Worm (Caenorhabditis elegans): ENCODE measurements around the gene nhr-61.

The nhr-61 gene

ce11 chrII:14820460-14820859, 2.1 kb upstream of the nhr-61 start:
- TF ChIP-seq him-1 (tag; optimal IDR thresholded peaks at IDR 0.05) = no peak
- TF ChIP-seq W03F9.2 (tag; optimal IDR thresholded peaks at IDR 0.05) = no peak
- no peak for TF ChIP-seq dao-5 (tag; optimal IDR thresholded peaks at IDR 0.05)

- no peak for TF ChIP-seq dao-5 (tag; optimal IDR thresholded peaks at IDR 0.05)
- no peak for TF ChIP-seq W03F9.2 (tag; optimal IDR thresholded peaks at IDR 0.05)
- TF ChIP-seq him-1 (tag; optimal IDR thresholded peaks at IDR 0.05) = no peak
Measured at ce11 chrII:14819258-14819985, 1.1 kb upstream of the nhr-61 start.

- TF ChIP-seq W03F9.2 (tag; optimal IDR thresholded peaks at IDR 0.05) (no peak), him-1 (tag; optimal IDR thresholded peaks at IDR 0.05) (no peak), dao-5 (tag; optimal IDR thresholded peaks at IDR 0.05) (no peak)
Measured at ce11 chrII:14816086-14816485, 2.3 kb downstream of the nhr-61 start.

DNA sequence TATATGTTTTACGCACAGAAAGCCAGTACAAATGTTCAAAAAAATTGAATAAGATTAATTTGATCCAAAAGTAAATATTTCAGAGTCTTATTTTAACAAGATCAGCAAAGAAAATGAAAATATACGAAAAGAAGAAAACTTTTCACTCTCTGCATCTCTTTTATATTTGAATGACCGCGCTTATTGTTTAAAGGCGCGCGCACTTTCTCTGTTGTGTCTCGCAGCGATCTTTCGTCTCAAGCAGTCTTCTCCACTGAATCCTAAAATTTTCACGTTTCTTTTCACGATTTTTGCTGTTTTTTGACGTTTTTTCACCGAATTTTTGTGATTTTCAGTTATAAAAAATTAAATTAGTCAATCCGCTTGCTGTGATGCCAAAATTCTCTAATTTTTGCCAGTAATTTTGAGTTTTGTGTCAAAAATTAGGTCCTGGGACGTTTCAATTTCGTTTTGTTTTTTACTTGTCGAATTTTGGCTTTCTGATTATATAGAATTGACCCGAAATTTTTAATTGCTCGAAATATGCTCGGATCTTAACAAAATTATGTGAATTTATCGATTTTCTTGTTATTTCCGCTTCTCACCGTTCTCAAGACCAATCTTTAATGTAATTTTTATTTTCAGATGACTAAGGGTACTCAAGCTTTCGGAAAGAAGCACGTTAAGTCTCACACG, 3.3 kb downstream of the nhr-61 start, which contains the start of gene W01D2.1:
Gene W01D2.1 (plus strand): TSS at position 625 of the 675 bp plus-strand sequence.
- TF ChIP-seq W03F9.2 (tag; optimal IDR thresholded peaks at IDR 0.05) (peak; percentile 24), him-1 (tag; optimal IDR thresholded peaks at IDR 0.05) (no peak), dao-5 (tag; optimal IDR thresholded peaks at IDR 0.05) (no peak)

DNA sequence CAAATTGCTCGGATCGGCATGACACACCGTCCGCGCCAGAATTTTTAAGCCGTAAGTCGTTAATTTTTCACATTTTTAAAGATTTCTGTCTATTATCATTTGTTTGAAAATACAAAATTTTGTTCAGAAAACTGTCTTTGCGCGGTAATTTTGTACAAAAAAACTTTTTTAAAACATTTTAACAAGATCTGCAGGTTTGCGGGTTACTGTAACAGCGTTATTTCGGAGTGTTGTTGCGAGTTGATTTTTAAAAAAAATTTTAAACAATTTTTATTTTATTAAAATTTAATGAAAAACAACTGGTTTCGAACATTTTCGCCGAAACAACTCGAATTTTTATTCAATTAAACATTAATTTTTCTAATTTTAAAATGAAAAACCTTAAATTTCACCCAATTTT, 5.2 kb downstream of the nhr-61 start:
- TF ChIP-seq him-1 (tag; optimal IDR thresholded peaks at IDR 0.05) (no peak), W03F9.2 (tag; optimal IDR thresholded peaks at IDR 0.05) (no peak), dao-5 (tag; optimal IDR thresholded peaks at IDR 0.05) (no peak)

DNA sequence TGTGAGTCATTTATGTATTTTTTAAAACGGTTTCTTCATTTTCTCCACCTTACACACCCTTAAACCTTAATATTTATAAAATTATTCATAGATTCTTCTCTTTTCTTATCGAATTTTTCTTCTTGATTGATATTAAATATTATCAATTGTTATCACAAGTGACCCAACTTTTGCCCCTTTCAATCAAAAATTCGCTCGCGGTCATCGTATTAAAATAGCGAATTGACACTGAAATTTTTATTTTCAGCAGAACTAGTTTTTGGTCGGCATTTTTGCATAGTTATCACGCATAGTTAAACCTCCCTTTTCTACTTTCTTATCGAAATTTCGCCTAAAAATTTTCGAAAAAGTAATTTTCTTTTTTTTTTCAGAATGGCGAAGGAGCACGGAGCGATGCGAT, 5.7 kb downstream of the nhr-61 start:
- TF ChIP-seq W03F9.2 (tag; optimal IDR thresholded peaks at IDR 0.05) (no peak), dao-5 (tag; optimal IDR thresholded peaks at IDR 0.05) (no peak), him-1 (tag; optimal IDR thresholded peaks at IDR 0.05) (no peak)

- no peak for TF ChIP-seq W03F9.2 (tag; optimal IDR thresholded peaks at IDR 0.05)
- TF ChIP-seq dao-5 (tag; optimal IDR thresholded peaks at IDR 0.05) = no peak
- TF ChIP-seq him-1 (tag; optimal IDR thresholded peaks at IDR 0.05) = no peak
Measured at ce11 chrII:14812231-14812630, 6.1 kb downstream of the nhr-61 start, which contains the start of gene osta-3. Gene osta-3 (plus strand): TSS chrII:14812531.

- TF ChIP-seq him-1 (tag; optimal IDR thresholded peaks at IDR 0.05) (no peak), W03F9.2 (tag; optimal IDR thresholded peaks at IDR 0.05) (no peak), dao-5 (tag; optimal IDR thresholded peaks at IDR 0.05) (no peak)
Measured at ce11 chrII:14811472-14811871, 6.9 kb downstream of the nhr-61 start.

DNA sequence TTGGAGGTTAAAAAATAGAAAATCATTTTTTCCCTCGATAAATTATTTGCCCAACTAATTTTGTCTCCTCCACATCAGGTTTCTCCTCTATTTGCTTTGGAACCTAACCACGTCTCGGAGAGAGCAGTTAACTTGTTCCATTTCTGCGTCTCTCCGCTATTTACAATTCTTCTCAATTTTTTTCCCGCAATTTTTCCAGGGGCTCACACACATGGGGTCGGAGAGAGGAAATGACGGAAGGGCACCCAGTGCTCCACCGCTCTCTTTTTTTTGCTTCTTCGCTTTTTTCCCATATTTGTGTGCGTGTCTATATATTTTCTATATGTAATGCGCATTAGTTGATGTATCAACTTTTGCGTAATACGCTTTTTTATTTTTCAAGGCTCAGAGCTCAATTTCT, 7.7 kb downstream of the nhr-61 start:
- no peak for TF ChIP-seq him-1 (tag; optimal IDR thresholded peaks at IDR 0.05)

DNA sequence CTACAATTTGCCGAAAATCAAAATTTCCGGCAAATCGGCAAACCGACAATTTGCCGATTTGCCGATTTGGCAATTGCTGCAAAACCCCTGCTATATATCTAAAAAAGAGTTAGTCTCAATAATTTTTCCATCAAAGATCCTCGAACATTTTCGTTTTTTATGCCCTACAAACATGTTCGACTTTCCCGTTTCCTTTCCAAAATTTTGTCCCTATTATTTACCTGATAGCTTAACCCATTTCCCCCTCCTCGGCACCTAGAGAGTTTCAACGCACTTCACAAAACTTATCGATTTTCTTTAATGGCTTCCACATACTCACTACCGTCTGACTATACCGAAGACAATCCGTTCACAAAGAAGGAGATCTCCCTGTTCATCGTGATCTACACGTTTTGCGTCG, 9.7 kb downstream of the nhr-61 start, which contains the start of gene W01D2.6:
Gene W01D2.6 (plus strand): TSS at position 301 of the 400 bp plus-strand sequence.
- no peak for TF ChIP-seq W03F9.2 (tag; optimal IDR thresholded peaks at IDR 0.05)
- no peak for TF ChIP-seq dao-5 (tag; optimal IDR thresholded peaks at IDR 0.05)
- no peak for TF ChIP-seq him-1 (tag; optimal IDR thresholded peaks at IDR 0.05)

DNA sequence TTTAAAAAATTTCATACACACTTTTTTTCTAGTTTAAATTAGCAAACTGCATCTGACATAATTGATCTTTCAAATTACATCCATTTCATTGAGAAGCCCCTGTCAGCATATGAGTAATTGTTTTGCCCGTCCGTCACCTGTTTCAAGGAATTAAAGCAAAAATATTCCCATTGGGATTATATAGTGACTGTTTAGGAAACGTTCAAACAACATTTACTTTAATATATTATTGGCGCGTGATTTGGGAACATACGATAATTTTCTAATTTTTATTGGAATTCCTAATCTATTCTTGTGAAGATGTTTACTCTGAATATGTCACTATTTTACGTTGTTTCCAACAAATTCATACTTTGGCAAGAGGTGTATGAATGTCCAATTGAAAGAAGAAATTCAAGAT, 12.7 kb downstream of the nhr-61 start, which contains the start of gene srt-11:
Gene srt-11 (plus strand): TSS at position 301 of the 400 bp plus-strand sequence.
- TF ChIP-seq dao-5 (tag; optimal IDR thresholded peaks at IDR 0.05) = no peak
- no peak for TF ChIP-seq W03F9.2 (tag; optimal IDR thresholded peaks at IDR 0.05)
- no peak for TF ChIP-seq him-1 (tag; optimal IDR thresholded peaks at IDR 0.05)

DNA sequence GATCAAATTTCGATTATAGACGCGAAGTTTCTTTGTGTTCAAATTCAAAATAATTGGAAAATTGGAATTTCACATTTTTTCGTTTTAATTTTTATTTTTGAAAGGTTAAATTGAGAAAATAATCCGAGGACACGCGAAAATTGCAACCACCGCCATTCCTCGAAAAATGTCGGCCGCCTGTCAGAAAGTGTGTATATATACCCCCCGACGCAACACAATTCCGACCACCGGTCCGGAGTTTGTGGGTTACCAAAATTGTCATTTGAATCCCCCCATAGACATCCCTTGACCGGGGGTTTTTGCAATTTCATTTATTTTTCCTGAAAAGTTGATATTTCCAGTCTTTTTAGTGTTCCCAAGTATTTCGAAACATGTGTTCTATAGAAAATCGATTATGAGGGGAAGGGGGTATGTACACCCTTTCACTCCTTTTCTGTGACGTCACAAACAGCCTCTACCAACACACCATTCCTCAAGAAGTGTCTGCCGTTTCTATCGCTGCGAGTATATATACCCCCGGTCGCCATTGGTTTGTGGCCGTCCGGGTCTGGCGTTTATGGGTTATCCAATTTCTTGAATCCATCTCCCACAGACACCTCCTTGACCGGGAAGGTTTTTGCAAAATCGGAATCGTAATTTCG, 14.0 kb downstream of the nhr-61 start, which contains the start of gene W01D2.3:
Gene W01D2.3 (minus strand): TSS at position 51 of the 641 bp plus-strand sequence.
- peak; percentile 32 for TF ChIP-seq him-1 (tag; optimal IDR thresholded peaks at IDR 0.05)
- peak; percentile 71 for TF ChIP-seq dao-5 (tag; optimal IDR thresholded peaks at IDR 0.05)
- TF ChIP-seq W03F9.2 (tag; optimal IDR thresholded peaks at IDR 0.05) = peak; percentile 33

DNA sequence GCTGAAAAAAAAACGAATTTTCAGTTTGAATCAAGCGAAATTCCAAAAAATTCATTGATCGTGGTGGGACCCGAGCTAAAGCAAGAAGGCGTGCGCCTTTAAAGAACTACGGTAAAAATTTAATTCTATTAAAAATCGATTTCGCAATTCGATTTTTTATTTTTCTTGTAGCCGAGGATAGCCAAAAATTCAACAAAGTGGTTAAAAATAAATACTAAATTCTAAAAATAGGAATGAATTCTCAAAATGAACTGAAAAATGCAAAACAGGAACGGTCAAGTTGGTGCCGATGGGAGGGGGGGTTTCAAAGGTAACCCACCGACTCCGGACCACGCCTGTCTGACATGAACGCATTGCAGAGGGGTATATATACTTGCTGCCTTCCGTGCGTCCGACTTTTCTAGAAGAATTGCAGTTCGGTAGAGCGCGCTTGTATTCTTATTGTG, 17.2 kb downstream of the nhr-61 start:
- TF ChIP-seq W03F9.2 (tag; optimal IDR thresholded peaks at IDR 0.05) (no peak), him-1 (tag; optimal IDR thresholded peaks at IDR 0.05) (peak; percentile 5)

DNA sequence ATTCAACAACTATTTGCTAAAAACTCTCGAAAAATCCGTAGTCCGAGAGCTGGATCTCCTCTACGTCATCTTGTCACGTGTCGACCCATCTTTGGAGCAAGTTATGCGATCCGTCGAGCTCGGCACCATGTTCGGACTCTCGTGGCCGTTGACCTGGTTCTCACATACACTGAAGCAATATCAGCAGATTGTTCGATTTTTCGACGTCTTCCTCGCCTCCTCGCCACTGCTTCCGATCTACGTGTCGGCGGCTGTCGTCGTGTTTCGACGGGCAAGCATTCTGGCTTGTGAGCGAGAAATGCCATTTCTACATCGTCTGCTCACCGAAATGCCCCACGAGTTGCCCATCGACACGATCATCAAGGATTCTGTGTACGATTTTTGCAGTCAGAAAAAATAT, 19.0 kb downstream of the nhr-61 start:
- TF ChIP-seq him-1 (tag; optimal IDR thresholded peaks at IDR 0.05) (no peak), W03F9.2 (tag; optimal IDR thresholded peaks at IDR 0.05) (no peak), dao-5 (tag; optimal IDR thresholded peaks at IDR 0.05) (no peak)
